Worm (Caenorhabditis elegans): ENCODE measurements around the gene cnb-1.
A peak's percentile ranks its signal among the peaks of the same experiment; 100 is the strongest.

cnb-1 gene

ce11 chrV:11375150-11375792, at the start of gene cnb-1:
Gene cnb-1, plus strand, starts transcription at chrV:11375742.
- TF ChIP-seq flt-1 (GFP tag; IDR thresholded peaks at IDR 0.05) (no peak), ztf-29 (GFP tag; IDR thresholded peaks at IDR 0.05) (no peak), ztf-23 (GFP tag; IDR thresholded peaks at IDR 0.05) (no peak), tab-1 (GFP tag; IDR thresholded peaks at IDR 0.05) (no peak), ref-1 (GFP tag; conservative IDR thresholded peaks at IDR 0.05) (no peak), T22C8.4 (GFP tag; IDR thresholded peaks at IDR 0.05) (peak; percentile 63)

DNA sequence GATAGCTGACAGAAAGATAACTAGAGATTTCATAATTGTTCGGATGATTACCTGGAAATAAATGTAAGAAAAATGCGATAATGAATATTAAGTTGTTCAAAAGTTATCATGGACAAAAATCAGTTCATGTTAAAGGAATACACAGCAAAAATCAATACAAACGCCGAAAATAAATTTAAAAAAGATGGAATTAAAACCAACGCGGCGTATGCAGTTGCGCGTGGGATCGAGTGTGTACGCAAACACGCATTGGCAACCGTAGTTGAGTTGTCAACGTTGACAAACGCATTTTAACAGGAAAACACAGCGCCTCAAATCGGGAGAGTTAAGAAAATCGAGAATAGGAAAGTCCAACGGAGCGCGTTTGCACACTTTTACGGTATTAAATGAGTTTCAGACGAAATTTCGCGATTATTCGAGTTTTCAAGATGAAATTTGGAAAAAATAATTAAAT, 48.6 kb upstream of the cnb-1 start, which contains the start of gene tmed-10:
Gene tmed-10 (minus strand): TSS at position 51 of the 454 bp plus-strand sequence.
- peak; percentile 55; the same call in 1 of the 2 replicates for TF ChIP-seq flt-1 (GFP tag; IDR thresholded peaks at IDR 0.05)
- TF ChIP-seq ztf-23 (GFP tag; IDR thresholded peaks at IDR 0.05), result peak; percentile 63; the same call in 1 of the 2 replicates
- no peak for TF ChIP-seq ref-1 (GFP tag; conservative IDR thresholded peaks at IDR 0.05)
- TF ChIP-seq T22C8.4 (GFP tag; IDR thresholded peaks at IDR 0.05), result 0 out of 2 replicates have a peak, but pooled peaks have one; percentile 25

- TF ChIP-seq T22C8.4 (GFP tag; IDR thresholded peaks at IDR 0.05) (no peak), klf-2 (GFP tag; conservative IDR thresholded peaks at IDR 0.05) (no peak), ztf-29 (GFP tag; IDR thresholded peaks at IDR 0.05) (no peak), ref-1 (GFP tag; conservative IDR thresholded peaks at IDR 0.05) (no peak), ztf-23 (GFP tag; IDR thresholded peaks at IDR 0.05) (no peak), med-1 (GFP tag; optimal IDR thresholded peaks at IDR 0.05; ENCODE audit: insufficient read depth) (no peak), cog-1 (tag; optimal IDR thresholded peaks at IDR 0.05) (no peak), flt-1 (GFP tag; IDR thresholded peaks at IDR 0.05) (no peak), tab-1 (GFP tag; IDR thresholded peaks at IDR 0.05) (no peak)
Observed at ce11 chrV:11329100-11329499, 46.4 kb upstream of the cnb-1 start, which contains the start of gene F47G9.6. Gene F47G9.6, plus strand, starts transcription at chrV:11329400.

DNA sequence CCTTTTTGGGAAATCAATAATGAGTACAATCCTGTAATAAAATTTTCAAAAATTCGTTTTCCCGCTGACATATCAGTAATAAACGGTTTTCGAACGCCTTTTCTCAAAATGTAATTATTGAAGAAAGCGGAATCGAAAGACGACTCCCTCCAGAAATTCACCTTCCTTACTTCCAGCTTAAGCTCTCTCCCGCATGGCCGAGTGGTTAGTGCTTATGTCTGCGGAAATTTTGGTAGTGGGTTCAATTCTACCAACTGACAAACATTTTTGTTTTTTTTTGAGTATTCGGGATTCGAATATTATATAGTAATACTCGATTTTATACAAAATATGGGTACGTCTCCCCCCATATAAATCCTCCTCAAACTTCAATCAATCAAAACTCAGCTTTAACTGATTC, 43.7 kb upstream of the cnb-1 start:
- peak; percentile 26; the same call in 1 of the 2 replicates for TF ChIP-seq T22C8.4 (GFP tag; IDR thresholded peaks at IDR 0.05)
- 0 out of 2 replicates have a peak, but pooled peaks have one; percentile 41 for TF ChIP-seq ztf-29 (GFP tag; IDR thresholded peaks at IDR 0.05)

ce11 chrV:11334193-11334592, 41.3 kb upstream of the cnb-1 start, which contains the start of gene T02E9.6:
Gene T02E9.6, minus strand, starts transcription at chrV:11334293.
- no peak for TF ChIP-seq klf-2 (GFP tag; conservative IDR thresholded peaks at IDR 0.05)
- no peak for TF ChIP-seq cog-1 (tag; optimal IDR thresholded peaks at IDR 0.05)
- no peak for TF ChIP-seq ztf-23 (GFP tag; IDR thresholded peaks at IDR 0.05)
- TF ChIP-seq ztf-29 (GFP tag; IDR thresholded peaks at IDR 0.05), result no peak
- TF ChIP-seq ref-1 (GFP tag; conservative IDR thresholded peaks at IDR 0.05), result no peak
- TF ChIP-seq T22C8.4 (GFP tag; IDR thresholded peaks at IDR 0.05), result no peak
- TF ChIP-seq flt-1 (GFP tag; IDR thresholded peaks at IDR 0.05), result no peak
- no peak for TF ChIP-seq tab-1 (GFP tag; IDR thresholded peaks at IDR 0.05)
- TF ChIP-seq med-1 (GFP tag; optimal IDR thresholded peaks at IDR 0.05; ENCODE audit: insufficient read depth), result no peak

DNA sequence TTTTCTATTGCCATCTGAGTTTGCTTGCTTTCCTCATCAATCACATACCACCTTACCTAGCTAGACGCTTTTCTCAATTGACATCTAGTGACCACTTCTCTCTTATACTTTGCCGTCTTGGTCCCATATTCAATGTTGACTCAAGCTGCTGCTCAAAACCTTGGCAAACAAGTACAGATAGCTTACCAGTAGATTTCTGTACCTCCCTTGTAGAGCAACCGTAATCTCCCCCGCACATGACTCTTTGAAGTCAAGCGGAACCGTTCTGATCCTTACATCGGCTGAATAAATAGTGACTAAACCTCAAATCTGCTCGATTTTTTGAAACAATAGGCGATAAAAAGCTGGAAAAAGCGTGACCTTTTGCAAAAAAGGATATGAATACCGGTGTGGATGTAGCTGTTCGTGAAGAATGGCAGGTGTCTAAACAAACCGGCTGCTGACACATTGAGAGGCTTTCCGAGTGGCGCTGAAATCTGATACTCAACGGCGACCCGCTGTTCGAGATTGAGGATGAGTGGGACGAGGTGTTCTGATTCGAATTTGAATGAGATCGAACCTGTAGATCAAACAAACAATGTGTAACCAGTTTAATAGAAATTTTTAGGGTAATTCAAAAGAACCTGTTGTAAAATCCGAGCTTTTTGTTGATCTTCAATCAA, 39.7 kb upstream of the cnb-1 start:
- TF ChIP-seq T22C8.4 (GFP tag; IDR thresholded peaks at IDR 0.05), result no peak
- no peak for TF ChIP-seq tab-1 (GFP tag; IDR thresholded peaks at IDR 0.05)
- TF ChIP-seq klf-2 (GFP tag; conservative IDR thresholded peaks at IDR 0.05), result no peak
- no peak for TF ChIP-seq ztf-23 (GFP tag; IDR thresholded peaks at IDR 0.05)
- no peak for TF ChIP-seq ztf-29 (GFP tag; IDR thresholded peaks at IDR 0.05)
- TF ChIP-seq med-1 (GFP tag; optimal IDR thresholded peaks at IDR 0.05; ENCODE audit: insufficient read depth), result no peak
- no peak for TF ChIP-seq flt-1 (GFP tag; IDR thresholded peaks at IDR 0.05)
- no peak for TF ChIP-seq cog-1 (tag; optimal IDR thresholded peaks at IDR 0.05)
- no peak for TF ChIP-seq ref-1 (GFP tag; conservative IDR thresholded peaks at IDR 0.05)

DNA sequence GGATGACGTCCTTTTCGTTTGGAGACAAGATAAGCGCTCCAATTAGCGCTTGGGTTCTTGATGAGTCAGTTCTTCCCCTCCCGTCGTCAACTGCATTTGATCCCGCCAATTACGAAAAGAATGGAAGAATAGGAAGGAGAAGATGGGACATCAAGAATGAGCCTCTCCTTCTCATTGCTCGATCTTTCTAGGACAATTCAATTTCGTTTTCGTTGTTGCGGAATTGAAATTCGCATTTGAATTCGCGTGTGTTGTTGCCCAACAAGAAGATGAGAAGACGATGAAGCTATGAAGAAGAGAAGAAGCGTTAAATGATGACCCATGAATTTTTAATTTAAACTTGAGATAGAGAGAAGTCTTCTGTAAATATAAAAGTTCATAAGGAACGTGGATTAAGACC, 38.7 kb upstream of the cnb-1 start:
- no peak for TF ChIP-seq ref-1 (GFP tag; conservative IDR thresholded peaks at IDR 0.05)
- no peak for TF ChIP-seq cog-1 (tag; optimal IDR thresholded peaks at IDR 0.05)
- no peak for TF ChIP-seq med-1 (GFP tag; optimal IDR thresholded peaks at IDR 0.05; ENCODE audit: insufficient read depth)
- TF ChIP-seq flt-1 (GFP tag; IDR thresholded peaks at IDR 0.05), result no peak
- TF ChIP-seq ztf-29 (GFP tag; IDR thresholded peaks at IDR 0.05), result no peak
- TF ChIP-seq T22C8.4 (GFP tag; IDR thresholded peaks at IDR 0.05), result no peak
- no peak for TF ChIP-seq ztf-23 (GFP tag; IDR thresholded peaks at IDR 0.05)
- TF ChIP-seq klf-2 (GFP tag; conservative IDR thresholded peaks at IDR 0.05), result no peak
- no peak for TF ChIP-seq tab-1 (GFP tag; IDR thresholded peaks at IDR 0.05)

DNA sequence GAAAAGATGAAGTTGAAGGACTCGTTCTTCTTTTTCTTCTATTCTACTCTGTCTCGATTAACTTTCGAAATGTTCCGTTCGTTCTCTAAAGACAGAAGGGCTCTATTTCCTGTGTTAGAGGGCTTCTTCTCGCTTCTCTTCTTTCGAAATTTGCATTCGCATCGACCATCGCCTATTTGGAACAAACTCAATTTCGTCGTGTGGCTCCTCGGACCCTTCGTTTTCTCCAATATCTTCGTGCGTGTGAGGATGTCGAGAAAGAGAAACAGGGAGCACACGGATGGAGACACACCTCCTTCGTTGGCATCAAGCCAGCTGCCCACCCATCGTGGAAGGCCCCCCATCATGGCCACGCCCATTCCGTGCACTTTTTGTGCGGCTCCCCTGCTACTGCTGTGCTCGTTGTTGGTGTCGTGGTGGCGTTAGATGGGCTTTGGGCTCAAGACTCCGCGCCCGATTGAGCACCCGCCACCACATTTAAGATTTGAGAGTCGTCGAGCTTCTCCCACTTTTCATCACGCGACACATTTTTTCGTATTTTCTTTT, 34.3 kb upstream of the cnb-1 start:
- TF ChIP-seq ztf-29 (GFP tag; IDR thresholded peaks at IDR 0.05) (no peak), klf-2 (GFP tag; conservative IDR thresholded peaks at IDR 0.05) (peak; percentile 62; the same call in 1 of the 2 replicates)

- no peak for TF ChIP-seq cog-1 (tag; optimal IDR thresholded peaks at IDR 0.05)
- TF ChIP-seq ref-1 (GFP tag; conservative IDR thresholded peaks at IDR 0.05), result no peak
- no peak for TF ChIP-seq med-1 (GFP tag; optimal IDR thresholded peaks at IDR 0.05; ENCODE audit: insufficient read depth)
- no peak for TF ChIP-seq ztf-29 (GFP tag; IDR thresholded peaks at IDR 0.05)
- TF ChIP-seq ztf-23 (GFP tag; IDR thresholded peaks at IDR 0.05), result no peak
- TF ChIP-seq flt-1 (GFP tag; IDR thresholded peaks at IDR 0.05), result no peak
- no peak for TF ChIP-seq tab-1 (GFP tag; IDR thresholded peaks at IDR 0.05)
- TF ChIP-seq klf-2 (GFP tag; conservative IDR thresholded peaks at IDR 0.05), result no peak
- no peak for TF ChIP-seq T22C8.4 (GFP tag; IDR thresholded peaks at IDR 0.05)
Observed at ce11 chrV:11341913-11342312, 33.6 kb upstream of the cnb-1 start, which contains the start of gene T02E9.5. Gene T02E9.5, plus strand, starts transcription at chrV:11342233.

Data from whole organism, midembryonic.